Worm (Caenorhabditis elegans): Measurements from ENCODE around the gene srlf-24.

srlf-24 gene

DNA sequence TGAATTAATAATTGTTTCAGACTA lies 20.2 kb upstream of the srlf-24 start, which contains the start of gene swsn-4:
Gene swsn-4, plus strand, starts transcription at position 21 of the 24 bp plus-strand sequence.
- no peak for TF ChIP-seq dao-5 (tag; optimal IDR thresholded peaks at IDR 0.05)
- no peak for TF ChIP-seq him-1 (tag; optimal IDR thresholded peaks at IDR 0.05)
- no peak for TF ChIP-seq W03F9.2 (tag; optimal IDR thresholded peaks at IDR 0.05)

DNA sequence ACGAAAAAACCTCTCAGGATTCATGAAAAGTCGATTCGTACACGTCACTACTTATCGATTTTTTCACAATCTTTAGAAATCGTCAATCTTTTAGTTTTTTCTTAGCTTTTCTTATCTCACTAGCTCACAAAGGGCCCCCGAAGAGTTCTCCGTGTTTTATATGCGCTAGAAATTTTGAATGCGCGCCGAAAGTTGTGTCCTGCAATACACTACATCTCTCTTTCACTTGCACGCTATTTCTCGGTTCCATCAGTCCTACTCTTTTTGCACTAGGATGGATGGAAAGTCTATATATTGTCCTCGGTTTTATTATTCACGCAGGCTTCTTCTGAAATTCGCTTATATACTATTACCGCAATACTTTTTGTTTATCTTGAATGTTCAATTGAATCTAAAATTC lies 20.0 kb upstream of the srlf-24 start:
- no peak for TF ChIP-seq him-1 (tag; optimal IDR thresholded peaks at IDR 0.05)
- no peak for TF ChIP-seq W03F9.2 (tag; optimal IDR thresholded peaks at IDR 0.05)
- no peak for TF ChIP-seq dao-5 (tag; optimal IDR thresholded peaks at IDR 0.05)

DNA sequence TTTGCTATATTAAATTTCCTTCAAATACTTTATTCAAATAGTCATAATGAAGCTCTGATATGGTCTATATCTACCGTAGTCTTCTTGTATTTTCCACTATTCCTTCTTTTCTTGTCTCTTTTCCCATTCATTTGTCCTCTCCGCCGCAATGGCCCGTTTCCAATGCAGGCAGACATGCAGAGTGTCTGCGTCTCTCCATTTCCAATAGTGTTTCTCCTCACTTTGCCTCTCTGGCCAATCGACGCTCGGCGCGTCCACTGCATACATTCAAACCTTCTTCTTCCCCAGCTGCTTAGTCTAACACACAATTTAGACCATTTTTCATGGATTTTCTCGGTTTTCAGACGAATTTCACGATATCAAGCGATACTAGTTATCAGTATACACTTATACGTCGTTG lies 19.6 kb upstream of the srlf-24 start:
- TF ChIP-seq him-1 (tag; optimal IDR thresholded peaks at IDR 0.05) (no peak), dao-5 (tag; optimal IDR thresholded peaks at IDR 0.05) (no peak), W03F9.2 (tag; optimal IDR thresholded peaks at IDR 0.05) (no peak)

DNA sequence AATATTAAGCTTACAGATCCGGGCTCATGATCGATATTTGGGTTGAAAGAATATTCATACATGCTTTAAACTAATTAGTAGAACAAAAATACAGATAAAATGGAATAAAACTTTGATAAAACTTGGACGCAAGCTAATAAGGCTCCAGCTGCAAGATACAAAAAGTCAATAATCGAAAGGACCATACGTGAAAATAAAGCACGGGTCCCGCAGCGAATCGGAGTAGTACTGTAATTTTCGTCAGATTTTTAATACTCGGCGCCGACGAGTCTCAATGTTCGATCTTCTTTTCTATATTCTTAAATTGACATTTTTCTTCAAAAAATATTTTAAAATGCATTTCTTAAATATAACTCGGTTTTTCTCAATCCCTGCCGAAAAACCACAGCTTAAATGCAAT lies 19.1 kb upstream of the srlf-24 start, which contains the start of gene spo-11:
Gene spo-11, minus strand, starts transcription at position 189 of the 400 bp plus-strand sequence.
- TF ChIP-seq dao-5 (tag; optimal IDR thresholded peaks at IDR 0.05), result no peak
- TF ChIP-seq him-1 (tag; optimal IDR thresholded peaks at IDR 0.05), result no peak
- no peak for TF ChIP-seq W03F9.2 (tag; optimal IDR thresholded peaks at IDR 0.05)

DNA sequence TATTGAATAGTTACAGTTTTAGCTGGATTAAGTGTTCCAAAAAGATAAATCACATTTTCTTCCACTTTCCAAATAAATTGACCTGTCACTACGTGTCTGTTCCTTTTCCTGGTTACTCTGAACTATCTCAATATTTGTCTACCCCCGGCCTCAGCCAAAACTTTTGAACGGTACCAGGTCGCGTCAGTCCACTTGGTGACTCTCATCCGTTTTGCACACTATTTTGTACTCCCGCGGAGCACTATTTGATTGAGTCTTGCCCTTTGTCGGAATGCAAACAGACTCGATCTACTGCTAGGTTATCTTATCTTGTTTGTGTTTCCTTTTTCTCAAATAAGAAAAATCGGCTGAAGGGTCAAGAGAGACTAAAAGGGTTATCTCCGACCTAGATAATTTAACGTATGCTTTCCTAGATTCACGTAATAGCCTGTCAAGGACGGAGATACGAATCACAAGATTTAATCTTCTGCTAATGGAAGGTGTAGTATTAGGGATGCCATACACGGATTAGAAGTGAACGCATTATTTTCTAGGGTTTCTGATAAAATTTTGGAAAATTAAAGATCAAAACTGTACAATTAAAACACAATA lies 14.4 kb upstream of the srlf-24 start:
- no peak for TF ChIP-seq W03F9.2 (tag; optimal IDR thresholded peaks at IDR 0.05)
- TF ChIP-seq dao-5 (tag; optimal IDR thresholded peaks at IDR 0.05), result no peak
- TF ChIP-seq him-1 (tag; optimal IDR thresholded peaks at IDR 0.05), result no peak

DNA sequence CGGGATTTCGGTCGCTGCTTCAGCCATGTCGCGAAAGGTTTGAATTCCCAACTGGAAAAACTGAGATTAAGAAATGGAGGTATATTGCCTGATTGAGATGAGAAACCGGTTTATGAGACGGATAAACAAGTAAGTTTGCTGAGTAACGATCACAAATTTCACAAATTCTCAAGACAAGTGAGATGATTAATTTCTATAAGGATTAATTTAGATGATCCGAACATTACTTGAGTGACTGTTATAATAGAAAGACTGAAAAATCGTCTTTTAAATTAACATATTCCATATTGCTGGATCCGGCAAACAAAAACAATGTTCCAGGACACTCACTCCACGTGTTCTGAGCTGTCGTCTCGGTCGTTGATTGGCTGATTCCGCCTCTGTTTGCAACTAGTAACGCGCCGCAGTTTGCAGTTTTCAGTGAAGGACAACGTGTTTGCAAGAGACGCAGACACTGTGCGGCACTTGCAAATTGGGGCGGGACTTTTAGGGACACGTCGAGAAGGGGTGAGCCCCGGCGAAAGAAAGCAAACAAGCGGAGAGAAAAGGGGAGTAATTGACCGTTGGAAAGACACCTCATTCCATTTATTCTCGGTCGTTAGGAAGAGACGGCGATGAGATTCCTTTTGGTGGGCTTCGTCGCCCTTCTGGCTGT lies 13.3 kb upstream of the srlf-24 start, which contains the start of the genes imp-2 and enpl-1:
Gene imp-2, minus strand, starts transcription at position 51 of the 655 bp plus-strand sequence.
Gene enpl-1, plus strand, starts transcription at position 462 of the 655 bp plus-strand sequence.
- TF ChIP-seq W03F9.2 (tag; optimal IDR thresholded peaks at IDR 0.05) (peak; percentile 45), him-1 (tag; optimal IDR thresholded peaks at IDR 0.05) (no peak), dao-5 (tag; optimal IDR thresholded peaks at IDR 0.05) (no peak)

DNA sequence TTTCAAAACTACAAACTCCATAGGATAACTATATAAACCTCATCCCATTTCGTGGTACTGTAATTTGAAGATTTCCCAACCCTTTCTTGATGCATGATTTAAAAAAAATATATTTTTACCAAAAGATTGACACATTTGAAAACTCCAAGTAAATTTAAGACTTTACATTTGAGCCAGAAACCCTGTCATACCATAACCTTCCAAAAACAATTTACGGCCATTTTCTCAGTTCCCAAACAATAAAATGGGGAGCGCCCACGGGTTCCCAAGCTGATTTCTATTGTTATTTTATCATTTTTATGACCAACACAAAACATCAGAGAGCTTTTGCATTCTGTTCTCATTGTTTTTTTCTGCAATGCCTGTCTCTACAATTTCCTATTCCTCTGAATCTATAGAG lies 7.0 kb upstream of the srlf-24 start, which contains the start of gene clc-9:
Gene clc-9, plus strand, starts transcription at position 301 of the 400 bp plus-strand sequence.
- TF ChIP-seq W03F9.2 (tag; optimal IDR thresholded peaks at IDR 0.05) (no peak), dao-5 (tag; optimal IDR thresholded peaks at IDR 0.05) (no peak), him-1 (tag; optimal IDR thresholded peaks at IDR 0.05) (no peak)

DNA sequence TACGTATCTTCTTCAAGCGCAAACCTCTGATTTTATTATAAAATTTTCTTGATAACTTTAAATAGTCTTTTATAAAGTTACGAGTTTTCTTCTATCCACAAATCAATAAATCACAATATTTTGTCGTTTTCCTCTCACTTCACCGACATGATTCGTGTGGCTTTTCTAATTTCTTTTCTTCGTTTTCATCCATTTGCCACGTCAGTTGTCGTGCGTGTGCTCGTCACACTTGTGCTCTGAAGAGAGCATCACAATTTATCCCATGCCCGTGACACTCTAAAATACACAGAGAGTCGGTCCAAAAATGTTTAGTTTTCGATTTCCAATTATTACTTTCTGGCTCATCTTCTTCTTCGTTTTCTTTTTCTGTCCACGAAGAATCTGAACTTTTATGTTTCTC lies 6.3 kb upstream of the srlf-24 start:
- no peak for TF ChIP-seq dao-5 (tag; optimal IDR thresholded peaks at IDR 0.05)
- TF ChIP-seq him-1 (tag; optimal IDR thresholded peaks at IDR 0.05), result no peak

DNA sequence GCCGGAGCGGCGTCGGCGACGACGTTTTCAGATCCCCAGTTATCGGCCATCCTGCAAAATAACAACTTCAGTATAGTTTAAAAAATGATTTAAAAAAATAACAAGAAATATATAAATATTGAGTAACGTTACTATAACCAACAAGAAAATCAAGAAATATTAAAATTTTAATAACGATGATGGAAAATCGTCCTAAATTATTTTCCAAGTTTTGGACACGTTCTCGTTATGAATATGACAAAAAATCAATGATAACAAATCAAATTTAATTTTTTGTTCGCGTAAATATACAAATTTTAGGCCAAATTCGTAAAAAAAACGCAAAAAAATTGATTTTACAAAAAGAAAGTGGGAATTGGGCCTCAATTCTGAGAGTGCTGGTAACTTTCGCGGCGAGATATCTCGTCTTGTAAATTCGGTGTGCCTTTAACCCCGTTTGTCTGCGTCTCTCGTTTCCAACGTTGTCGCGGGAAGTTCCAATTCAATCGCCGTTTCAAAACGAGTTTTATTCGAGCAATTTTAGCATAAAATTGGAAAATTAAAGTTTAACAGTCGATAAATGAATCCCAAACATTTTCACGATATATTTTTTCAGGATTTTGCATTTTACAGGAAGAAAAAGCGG lies 5.5 kb upstream of the srlf-24 start, which contains the start of gene rps-5:
Gene rps-5, minus strand, starts transcription at position 51 of the 625 bp plus-strand sequence.
- TF ChIP-seq W03F9.2 (tag; optimal IDR thresholded peaks at IDR 0.05), result peak; percentile 71
- no peak for TF ChIP-seq him-1 (tag; optimal IDR thresholded peaks at IDR 0.05)

DNA sequence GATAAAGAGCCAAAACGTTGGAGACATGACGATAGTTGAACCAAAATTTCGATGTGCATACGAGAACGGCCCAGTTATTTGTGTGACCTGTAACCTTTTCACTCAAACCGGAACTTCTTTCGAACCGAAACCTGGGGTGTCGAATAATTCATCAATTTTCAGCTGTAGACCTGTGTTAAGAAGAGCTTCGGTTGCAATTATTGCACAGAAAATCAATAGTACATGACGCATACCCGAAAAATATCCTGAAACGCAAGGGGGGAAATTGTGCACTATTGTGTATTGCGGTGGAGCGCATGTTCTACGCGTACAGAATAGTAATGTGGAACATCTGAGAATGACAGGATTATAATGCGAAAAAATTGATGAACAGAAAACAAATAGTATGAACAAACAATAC lies 4.1 kb upstream of the srlf-24 start, which contains the start of gene pigk-1:
Gene pigk-1, minus strand, starts transcription at position 248 of the 400 bp plus-strand sequence.
- TF ChIP-seq W03F9.2 (tag; optimal IDR thresholded peaks at IDR 0.05) (no peak), him-1 (tag; optimal IDR thresholded peaks at IDR 0.05) (no peak), dao-5 (tag; optimal IDR thresholded peaks at IDR 0.05) (no peak)

DNA sequence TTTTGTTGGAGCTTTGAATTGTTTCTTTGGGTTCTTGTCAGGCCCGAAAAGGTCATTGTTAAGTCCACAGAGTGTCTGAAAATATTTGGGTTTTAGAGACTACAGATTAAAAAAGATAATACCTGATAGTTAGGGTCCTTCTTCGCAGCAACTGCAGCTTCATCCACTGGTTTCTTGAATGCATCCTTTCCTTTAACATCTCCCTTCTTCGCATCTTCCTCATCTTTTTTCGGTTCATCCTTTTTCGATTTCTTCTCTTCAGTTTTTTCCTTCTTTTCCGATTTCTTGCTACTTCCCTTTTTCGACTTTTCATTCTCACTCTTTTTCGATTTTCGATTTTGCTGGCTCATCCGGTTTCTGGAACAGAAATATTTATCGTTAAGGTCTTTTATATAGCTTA lies 2.1 kb downstream of the srlf-24 start:
- no peak for TF ChIP-seq W03F9.2 (tag; optimal IDR thresholded peaks at IDR 0.05)
- no peak for TF ChIP-seq dao-5 (tag; optimal IDR thresholded peaks at IDR 0.05)
- TF ChIP-seq him-1 (tag; optimal IDR thresholded peaks at IDR 0.05), result no peak

DNA sequence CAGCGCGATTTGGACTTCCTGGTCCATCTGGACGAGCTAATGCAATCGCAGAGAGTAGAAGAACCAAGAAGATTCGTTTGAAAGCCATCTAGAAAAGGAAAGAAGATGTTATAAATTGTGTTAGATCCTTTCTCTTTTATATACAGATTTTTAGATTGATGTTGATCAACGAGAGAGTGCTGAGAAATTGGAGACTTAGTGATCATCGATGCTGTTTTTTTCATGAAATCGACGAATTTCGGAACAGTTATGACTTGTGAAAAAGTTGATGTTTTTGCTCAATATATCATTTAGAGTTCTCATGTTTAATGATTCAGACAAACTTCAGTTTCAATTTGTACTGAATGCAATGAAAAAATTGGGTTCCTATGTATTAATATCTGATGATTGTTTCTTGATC lies 3.0 kb downstream of the srlf-24 start, which contains the start of gene srlf-17:
Gene srlf-17, minus strand, starts transcription at position 101 of the 400 bp plus-strand sequence.
- no peak for TF ChIP-seq him-1 (tag; optimal IDR thresholded peaks at IDR 0.05)
- TF ChIP-seq W03F9.2 (tag; optimal IDR thresholded peaks at IDR 0.05), result no peak
- no peak for TF ChIP-seq dao-5 (tag; optimal IDR thresholded peaks at IDR 0.05)

DNA sequence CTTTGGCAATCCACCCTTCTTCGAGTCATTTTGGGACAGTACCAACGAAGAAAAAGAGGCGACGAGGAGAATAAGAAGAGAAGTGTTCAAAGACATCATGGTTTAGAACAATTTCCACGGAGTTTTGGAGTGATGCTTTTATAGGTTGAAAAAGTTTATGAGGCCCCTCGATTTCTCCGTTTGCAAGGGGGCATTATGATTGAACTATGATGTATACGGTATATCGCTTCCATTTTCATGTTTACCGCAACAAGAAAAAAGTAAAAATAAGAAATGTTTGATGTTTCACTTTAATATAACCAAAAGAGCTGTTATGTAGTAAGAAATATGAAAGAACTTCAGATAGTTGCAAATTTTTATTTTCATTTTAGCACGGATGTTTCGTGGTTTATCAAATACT lies 4.2 kb downstream of the srlf-24 start, which contains the start of gene srlf-18:
Gene srlf-18, minus strand, starts transcription at position 101 of the 400 bp plus-strand sequence.
- TF ChIP-seq W03F9.2 (tag; optimal IDR thresholded peaks at IDR 0.05) (no peak), dao-5 (tag; optimal IDR thresholded peaks at IDR 0.05) (no peak), him-1 (tag; optimal IDR thresholded peaks at IDR 0.05) (no peak)

DNA sequence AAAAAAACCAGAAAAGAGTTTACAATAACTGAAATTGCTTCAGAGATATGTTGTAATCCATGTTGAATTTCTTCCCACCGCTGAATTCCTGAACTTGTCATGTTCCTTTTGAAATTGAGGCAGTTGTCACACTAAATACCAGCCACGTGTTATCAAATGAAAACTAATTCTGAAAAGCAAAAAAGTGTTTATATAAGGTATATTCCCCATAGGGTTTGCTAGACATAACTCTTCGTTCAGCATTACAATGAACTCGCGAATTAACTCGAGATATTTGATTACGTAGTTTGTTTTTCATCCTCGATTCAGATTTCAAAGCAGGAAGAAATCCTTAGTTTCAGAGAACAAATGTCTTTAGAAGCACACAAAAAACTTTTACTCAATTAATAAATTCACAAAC lies 5.4 kb downstream of the srlf-24 start, which contains the start of gene str-3:
Gene str-3, minus strand, starts transcription at position 101 of the 400 bp plus-strand sequence.
- TF ChIP-seq W03F9.2 (tag; optimal IDR thresholded peaks at IDR 0.05) (no peak), dao-5 (tag; optimal IDR thresholded peaks at IDR 0.05) (no peak), him-1 (tag; optimal IDR thresholded peaks at IDR 0.05) (no peak)
